Fruit fly (Drosophila melanogaster) Kc167 (cell line): ENCODE data around the gene Cow.

Experiments
- Myc ChIP-seq: fragments of >200 bp; optimal IDR thresholded peaks from 2 replicates; lab custom pipeline; 2017; ENCODE audit warnings: missing external identifiers
- Sin3A ChIP-seq: fragments of >200 bp; optimal IDR thresholded peaks from 2 replicates; lab custom pipeline; 2018; ENCODE audit warnings: missing external identifiers
- h ChIP-seq: fragments of >200 bp; optimal IDR thresholded peaks from 3 replicates; lab custom pipeline; 2018; ENCODE audit warnings: missing external identifiers
- insv ChIP-seq: fragments of >200 bp; optimal IDR thresholded peaks from 3 replicates; lab custom pipeline; 2018; ENCODE audit warnings: missing external identifiers
- psq ChIP-seq: fragments of >200 bp; optimal IDR thresholded peaks from 2 replicates; lab custom pipeline; 2017; ENCODE audit warnings: missing external identifiers

- TF ChIP-seq h (lab: Kevin White, UChicago) (no peak), insv (lab: Kevin White, UChicago) (no peak), Sin3A (lab: Kevin White, UChicago) (no peak), psq (lab: Kevin White, UChicago) (no peak), Myc (lab: Kevin White, UChicago) (no peak)
Measured at dm6 chr3R:23117683-23118470, 5.3 kb upstream of the Cow start, which contains the start of the genes Rassf and CenB1A.
